Worm (Caenorhabditis elegans): ENCODE data around the gene Y48E1C.1.

Y48E1C.1 gene

DNA sequence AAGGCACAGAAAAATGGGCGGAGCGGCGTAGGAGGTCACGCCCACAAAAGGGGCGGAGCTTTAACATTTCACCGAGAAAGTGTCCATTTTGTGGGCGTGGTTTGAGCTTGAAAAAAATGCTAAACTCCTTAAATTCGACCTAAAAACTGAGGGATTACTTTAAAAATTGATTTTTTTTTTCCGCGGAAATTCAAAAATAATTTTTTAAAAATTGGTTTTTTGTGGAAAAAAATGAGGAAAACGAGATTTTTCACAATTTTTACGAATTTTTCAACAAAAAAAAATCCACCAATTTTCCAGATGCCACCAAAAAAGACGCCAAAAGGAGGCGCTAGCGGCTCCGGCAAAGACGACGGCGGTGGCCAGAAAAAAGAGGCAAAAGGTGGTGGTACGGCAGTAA is 12.1 kb upstream of the Y48E1C.1 start, which contains the start of gene pinn-4:
Gene pinn-4 (plus strand): TSS at position 301 of the 400 bp plus-strand sequence.
- no peak for TF ChIP-seq elt-3 (tag; optimal IDR thresholded peaks at IDR 0.05)
- TF ChIP-seq ceh-90 (tag; optimal IDR thresholded peaks at IDR 0.05), result no peak
- TF ChIP-seq hpl-2 (GFP tag; optimal IDR thresholded peaks at IDR 0.05), result no peak
- TF ChIP-seq dsc-1 (tag; optimal IDR thresholded peaks at IDR 0.05), result no peak

DNA sequence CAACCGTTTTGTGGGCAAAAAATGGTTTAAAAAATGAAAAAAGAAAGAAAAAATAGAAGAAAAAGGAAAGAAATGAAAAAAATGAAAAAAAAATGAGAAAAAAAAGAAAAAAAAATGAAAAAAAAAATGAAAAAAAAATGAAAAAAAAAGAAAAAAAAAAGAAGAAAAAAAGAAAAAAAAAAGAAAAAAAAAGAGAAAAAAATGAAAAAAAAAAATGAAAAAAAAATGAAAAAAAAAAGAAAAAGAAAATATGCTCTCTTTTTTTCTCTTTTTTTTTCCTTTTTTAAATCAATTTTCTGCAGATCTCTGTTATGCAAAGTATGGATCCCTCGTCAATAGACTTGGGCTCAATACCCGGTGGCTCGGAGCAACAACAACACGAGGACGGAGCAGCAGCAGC is 9.0 kb upstream of the Y48E1C.1 start, which contains the start of gene efl-2:
Gene efl-2 (plus strand): TSS at position 301 of the 400 bp plus-strand sequence.
- TF ChIP-seq nhr-85 (tag) (no peak), ztf-11 (tag; optimal IDR thresholded peaks at IDR 0.05) (no peak), snpc-4 (tag; optimal IDR thresholded peaks at IDR 0.05) (no peak), grh-1 (GFP tag; IDR thresholded peaks at IDR 0.05) (no peak), nhr-20 (tag; optimal IDR thresholded peaks at IDR 0.05) (no peak), nhr-12 (tag; optimal IDR thresholded peaks at IDR 0.05) (no peak), aly-2 (tag; optimal IDR thresholded peaks at IDR 0.05) (no peak), nhr-90 (tag; optimal IDR thresholded peaks at IDR 0.05; ENCODE audit: poor library complexity) (no peak), lin-35 (GFP tag; optimal IDR thresholded peaks at IDR 0.05) (no peak), vab-15 (tag; optimal IDR thresholded peaks at IDR 0.05) (no peak), mef-2 (tag; optimal IDR thresholded peaks at IDR 0.05) (no peak), pag-3 (tag; optimal IDR thresholded peaks at IDR 0.05; ENCODE audit: borderline replicate concordance, insufficient read depth) (no peak), efl-1 (optimal IDR thresholded peaks at IDR 0.05) (no peak), efl-1 (GFP tag; optimal IDR thresholded peaks at IDR 0.05 in 1 of 2) (no peak)

DNA sequence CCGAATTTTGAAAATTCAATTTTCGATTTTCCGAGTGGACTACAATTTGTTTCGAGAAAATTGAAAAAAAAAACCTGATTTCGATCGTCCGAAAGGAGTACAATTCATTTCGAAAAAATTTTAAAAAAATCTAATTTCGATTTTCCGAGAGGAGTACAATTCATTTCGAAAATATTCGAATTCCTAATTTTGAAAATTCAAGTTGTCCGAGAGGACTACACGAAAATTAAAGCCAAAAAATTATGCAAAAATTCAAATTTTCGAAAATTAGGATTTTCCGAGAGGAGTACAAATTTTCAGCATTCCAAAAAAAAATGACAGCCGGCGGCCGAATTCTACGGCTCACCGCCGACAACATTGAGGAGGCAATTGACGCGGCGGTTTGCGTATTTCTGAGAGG is 2.5 kb upstream of the Y48E1C.1 start, which contains the start of gene Y48C3A.18:
Gene Y48C3A.18 (plus strand): TSS at position 301 of the 400 bp plus-strand sequence.
- TF ChIP-seq pag-3 (tag; optimal IDR thresholded peaks at IDR 0.05; ENCODE audit: borderline replicate concordance, insufficient read depth) (no peak), dsc-1 (tag; optimal IDR thresholded peaks at IDR 0.05) (no peak), rnt-1 (tag; optimal IDR thresholded peaks at IDR 0.05) (no peak), lsy-2 (tag; optimal IDR thresholded peaks at IDR 0.05) (no peak), sup-37 (GFP tag; optimal IDR thresholded peaks at IDR 0.05) (no peak), hlh-4 (tag; optimal IDR thresholded peaks at IDR 0.05) (no peak), hlh-17 (GFP tag; optimal IDR thresholded peaks at IDR 0.05; ENCODE audit: borderline replicate concordance) (no peak), grh-1 (GFP tag; IDR thresholded peaks at IDR 0.05) (no peak)

DNA sequence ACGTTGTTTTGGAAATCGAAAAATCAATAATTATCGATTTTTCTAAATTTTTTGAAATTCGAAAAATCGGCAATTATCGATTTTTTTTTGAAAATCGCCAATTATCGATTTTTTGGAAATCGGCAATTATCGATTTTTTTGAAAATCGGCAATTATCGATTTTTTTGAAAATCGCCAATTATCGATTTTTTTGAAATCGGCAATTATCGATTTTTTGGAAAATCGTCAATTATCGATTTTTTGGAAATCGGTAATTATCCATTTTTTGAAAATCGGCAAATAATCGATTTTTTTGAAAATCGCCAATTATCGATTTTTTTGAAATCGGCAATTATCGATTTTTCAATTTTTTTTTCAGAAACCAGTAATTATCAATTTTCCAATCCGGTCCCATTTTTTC is 708 bp upstream of the Y48E1C.1 start:
- TF ChIP-seq unc-62 (GFP tag; optimal IDR thresholded peaks at IDR 0.05) (no peak), nhr-71 (tag; optimal IDR thresholded peaks at IDR 0.05) (no peak), nhr-20 (tag; optimal IDR thresholded peaks at IDR 0.05) (no peak), ceh-82 (tag; optimal IDR thresholded peaks at IDR 0.05) (no peak), ceh-88 (GFP tag; IDR thresholded peaks at IDR 0.05) (no peak), egl-13 (tag; optimal IDR thresholded peaks at IDR 0.05) (no peak), nhr-237 (tag; optimal IDR thresholded peaks at IDR 0.05) (no peak)

DNA sequence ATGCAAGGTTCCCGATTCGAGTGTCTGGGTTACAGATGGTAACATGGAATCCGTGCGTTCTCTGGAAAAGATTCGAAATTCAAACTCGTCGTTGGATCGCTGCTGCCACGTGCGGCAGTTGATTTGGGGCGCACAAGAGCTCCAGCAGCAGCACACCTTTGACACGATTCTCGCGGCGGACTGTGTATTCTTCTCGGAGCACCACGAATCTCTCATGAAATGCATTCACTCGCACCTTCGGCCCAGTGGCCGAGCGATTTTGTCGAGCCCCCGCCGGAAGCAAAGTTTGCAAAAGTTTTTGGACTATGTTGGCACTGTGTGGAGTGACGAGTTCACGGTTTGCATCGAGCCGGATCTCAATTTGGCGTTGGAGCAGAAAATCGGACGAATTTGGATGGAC is 1.7 kb downstream of the Y48E1C.1 start:
- TF ChIP-seq nhr-11 (tag; optimal IDR thresholded peaks at IDR 0.05) (no peak), nhr-20 (tag; optimal IDR thresholded peaks at IDR 0.05) (no peak), nhr-85 (tag) (peak; percentile 32), mef-2 (tag; optimal IDR thresholded peaks at IDR 0.05) (no peak), Y116A8C.19 (tag; optimal IDR thresholded peaks at IDR 0.05; ENCODE audit: borderline replicate concordance) (no peak), pag-3 (tag; optimal IDR thresholded peaks at IDR 0.05; ENCODE audit: borderline replicate concordance, insufficient read depth) (no peak), fkh-4 (tag; optimal IDR thresholded peaks at IDR 0.05; ENCODE audit: borderline replicate concordance) (no peak), isw-1 (GFP tag; IDR thresholded peaks at IDR 0.05) (no peak), ztf-4 (tag; optimal IDR thresholded peaks at IDR 0.05) (no peak)

Measured in whole organism, L1 larva.